Fruit fly (Drosophila melanogaster): ENCODE results near the gene DEF8.

DEF8 gene

DNA sequence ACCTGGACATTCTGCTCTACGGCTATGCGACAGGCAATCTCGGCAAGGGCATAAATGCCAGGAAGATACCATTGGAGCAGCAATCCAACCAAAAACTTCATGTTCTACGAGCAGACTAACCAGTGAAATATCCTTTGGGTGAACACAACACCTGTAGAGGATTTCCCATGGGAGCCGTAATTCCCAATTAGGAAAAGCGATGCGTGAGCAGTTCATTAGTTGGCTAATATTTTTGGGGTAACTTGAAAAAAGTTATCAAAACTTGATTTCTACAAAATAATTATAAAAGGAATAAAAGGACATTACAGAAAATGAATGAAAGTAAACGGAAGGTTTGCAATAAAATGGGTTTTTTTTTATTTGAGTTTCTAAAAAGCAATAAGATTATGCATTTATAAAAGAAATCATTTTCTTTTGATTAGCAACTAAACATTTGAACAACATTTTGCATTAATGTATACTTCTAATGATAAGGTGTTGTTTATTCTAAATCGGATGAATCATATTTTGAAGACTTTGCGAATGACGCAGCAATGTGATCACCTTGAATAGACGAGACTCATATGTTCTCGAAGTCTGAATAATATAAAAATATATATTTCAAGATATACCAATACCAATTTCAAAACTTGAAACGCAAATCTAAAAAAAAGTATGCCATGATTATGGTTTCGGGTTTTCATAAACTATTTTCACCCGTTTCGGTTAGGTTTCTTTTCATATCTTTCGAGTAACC lies 4.5 kb upstream of the DEF8 start, which contains the start of the genes Ir68b and CG34241:
Gene Ir68b (minus strand): TSS at position 101 of the 736 bp plus-strand sequence.
Gene CG34241 (plus strand): TSS at position 686 of the 736 bp plus-strand sequence.
- TF ChIP-seq CG8478 (optimal IDR thresholded peaks at IDR 0.05), result no peak
- TF ChIP-seq CTCF (optimal IDR thresholded peaks at IDR 0.05), result no peak

DNA sequence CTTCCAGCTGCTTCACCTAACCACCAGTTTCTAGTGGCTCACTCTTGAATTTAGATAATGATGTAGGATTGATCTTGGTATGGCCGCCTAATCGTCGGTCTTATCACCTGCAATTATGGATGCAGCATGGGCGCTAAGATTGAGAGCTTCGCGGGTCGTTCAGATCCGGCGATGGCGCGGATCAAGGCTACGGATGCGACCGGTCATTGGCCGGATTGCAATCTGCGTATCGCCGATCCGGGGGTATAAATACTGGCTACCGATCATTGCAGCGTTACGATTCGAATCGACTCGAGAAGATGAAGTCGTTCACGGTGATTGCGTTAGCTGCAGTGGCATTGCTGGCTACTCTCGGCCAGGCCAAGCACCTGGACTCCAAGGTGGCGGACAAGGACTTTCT lies 2.8 kb upstream of the DEF8 start, which contains the start of gene Lsp2:
Gene Lsp2 (plus strand): TSS at position 283 of the 400 bp plus-strand sequence.
- no peak for TF ChIP-seq CTCF (optimal IDR thresholded peaks at IDR 0.05)
- TF ChIP-seq CG8478 (optimal IDR thresholded peaks at IDR 0.05), result no peak

DNA sequence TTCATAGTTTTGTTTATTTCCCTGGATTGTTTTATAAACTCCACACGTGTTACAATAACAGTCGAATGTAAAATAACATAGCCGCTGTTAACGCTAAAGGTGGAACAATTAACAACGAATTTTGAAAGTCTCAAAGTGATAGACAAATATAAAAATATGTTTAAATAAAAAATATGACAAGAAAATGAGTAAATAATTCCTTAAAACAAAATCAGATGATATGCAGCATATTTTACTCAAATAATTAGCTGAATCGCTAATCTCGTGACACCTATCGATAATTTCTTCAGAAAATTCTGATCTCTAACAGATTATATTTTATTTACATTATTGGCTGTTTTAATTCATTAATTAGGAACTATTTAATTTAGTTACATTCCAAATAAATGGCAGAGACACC lies 4.7 kb downstream of the DEF8 start, which contains the start of the genes CG5645 and Atg12:
Gene CG5645 (minus strand): TSS at position 77 of the 400 bp plus-strand sequence.
Gene Atg12 (plus strand): TSS at position 338 of the 400 bp plus-strand sequence.
- TF ChIP-seq CG8478 (optimal IDR thresholded peaks at IDR 0.05) (no peak), CTCF (optimal IDR thresholded peaks at IDR 0.05) (no peak)

DNA sequence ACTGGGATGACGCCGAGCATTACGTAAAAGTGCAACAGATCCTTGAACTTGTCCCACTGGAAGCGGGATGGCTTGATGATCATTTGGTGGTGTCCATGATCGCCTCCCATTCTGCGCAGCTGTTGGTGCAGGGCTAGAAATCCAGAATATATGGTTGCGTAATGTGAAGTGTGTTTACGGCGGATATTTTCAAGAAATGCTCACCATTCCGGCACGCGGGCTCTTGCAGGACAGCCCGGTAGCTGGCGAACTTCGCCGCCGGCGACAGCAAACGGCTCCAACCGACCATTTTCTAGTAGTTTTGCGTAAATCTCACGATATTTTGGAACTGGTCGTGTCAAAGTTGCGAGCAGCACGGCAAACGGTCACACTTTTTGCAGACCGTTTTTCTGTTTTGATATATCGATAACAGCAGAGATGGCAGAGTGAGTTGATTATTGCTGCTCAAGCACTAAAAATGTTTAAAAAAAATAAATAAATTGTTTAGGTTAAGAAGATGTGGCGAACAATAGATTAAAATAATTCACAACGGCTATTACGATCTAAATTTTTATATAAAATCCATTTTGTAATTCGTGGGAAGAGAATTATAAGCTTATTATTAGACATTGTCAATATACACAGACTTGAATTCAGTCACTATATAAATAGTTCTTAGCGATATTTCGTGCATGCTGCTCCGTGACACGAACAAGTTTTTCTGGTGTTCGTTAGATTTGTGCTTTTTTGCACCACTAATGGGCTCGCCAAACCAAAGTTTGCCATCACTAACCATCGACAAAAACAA lies 6.4 kb downstream of the DEF8 start, which contains the start of the genes ND-SGDH and RhoGAP68F:
Gene ND-SGDH (minus strand): TSS at position 472 of the 787 bp plus-strand sequence.
Gene RhoGAP68F (plus strand): TSS at position 756 of the 787 bp plus-strand sequence.
- no peak for TF ChIP-seq CTCF (optimal IDR thresholded peaks at IDR 0.05)
- no peak for TF ChIP-seq CG8478 (optimal IDR thresholded peaks at IDR 0.05)

DNA sequence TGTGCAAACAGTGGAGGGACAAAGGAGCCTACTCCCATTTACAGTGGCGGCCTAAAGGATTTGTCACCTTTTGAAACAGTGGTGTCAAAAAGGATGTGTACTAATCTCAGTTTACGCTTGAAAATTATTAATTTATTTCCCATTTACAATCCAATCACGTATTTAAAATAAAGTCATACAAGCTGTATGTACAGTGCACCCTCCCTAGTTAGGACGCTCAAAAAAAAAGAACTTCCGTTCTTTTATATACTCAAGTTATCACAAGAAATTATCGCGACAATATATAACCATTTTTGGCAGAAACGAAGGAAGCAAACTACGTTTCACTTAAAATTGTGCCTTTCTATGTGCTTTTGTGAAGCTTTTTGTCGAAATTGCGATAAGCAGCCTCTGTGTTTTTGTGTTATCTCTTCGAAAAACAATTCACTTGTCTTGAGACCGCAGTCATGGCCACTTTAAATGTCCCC lies 7.3 kb downstream of the DEF8 start:
- TF ChIP-seq CG8478 (optimal IDR thresholded peaks at IDR 0.05) (no peak), CTCF (optimal IDR thresholded peaks at IDR 0.05) (no peak)

DNA sequence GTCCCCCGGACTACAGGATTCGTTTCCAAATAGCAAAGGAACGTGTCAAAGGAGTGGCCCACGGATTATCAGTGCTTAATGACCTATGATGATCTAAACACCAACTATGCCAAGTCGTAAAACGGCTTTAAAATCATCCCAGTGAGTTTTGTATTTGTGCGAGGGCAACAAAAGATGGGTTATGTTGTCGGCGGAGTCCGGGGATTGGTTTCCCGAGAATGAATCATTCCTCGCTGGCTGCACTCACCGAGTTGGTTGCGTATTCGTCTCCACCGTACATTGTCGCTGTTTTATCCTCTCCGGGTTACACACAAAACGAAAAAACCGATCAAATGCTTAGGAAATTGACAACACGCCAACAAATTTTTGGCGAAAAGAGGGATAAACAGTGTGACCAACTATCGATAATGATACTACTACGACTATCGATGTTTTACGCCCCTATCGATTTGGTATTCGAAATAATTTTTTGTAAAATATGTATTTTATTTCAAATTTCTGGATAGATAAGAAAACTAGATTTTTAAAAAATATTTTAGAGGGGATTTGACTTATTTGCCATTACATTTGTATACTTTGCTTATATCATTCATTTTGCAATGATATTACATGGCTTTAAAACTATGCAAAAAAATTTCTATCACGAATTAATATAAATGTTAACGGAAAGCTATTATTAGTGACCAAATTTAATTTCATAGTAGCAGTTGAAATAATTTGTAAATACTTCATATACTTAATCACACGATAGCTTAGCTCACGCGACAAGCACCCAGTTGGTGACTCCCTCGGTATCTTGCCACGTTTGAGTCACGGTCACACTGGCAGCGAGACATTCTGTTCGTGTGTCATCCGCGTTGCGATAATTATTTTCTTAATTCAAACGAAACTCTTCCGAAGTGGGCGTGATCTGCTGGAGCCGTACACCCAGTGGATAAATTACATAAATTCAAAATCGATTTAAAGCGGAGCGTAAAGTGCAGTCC lies 14.1 kb downstream of the DEF8 start, which contains the start of the genes eIF3l and Nrx-IV:
Gene eIF3l (minus strand): TSS at position 389 of the 986 bp plus-strand sequence.
Gene Nrx-IV (plus strand): TSS at position 811 of the 986 bp plus-strand sequence.
- TF ChIP-seq CTCF (optimal IDR thresholded peaks at IDR 0.05) (no peak), CG8478 (optimal IDR thresholded peaks at IDR 0.05) (no peak)

DNA sequence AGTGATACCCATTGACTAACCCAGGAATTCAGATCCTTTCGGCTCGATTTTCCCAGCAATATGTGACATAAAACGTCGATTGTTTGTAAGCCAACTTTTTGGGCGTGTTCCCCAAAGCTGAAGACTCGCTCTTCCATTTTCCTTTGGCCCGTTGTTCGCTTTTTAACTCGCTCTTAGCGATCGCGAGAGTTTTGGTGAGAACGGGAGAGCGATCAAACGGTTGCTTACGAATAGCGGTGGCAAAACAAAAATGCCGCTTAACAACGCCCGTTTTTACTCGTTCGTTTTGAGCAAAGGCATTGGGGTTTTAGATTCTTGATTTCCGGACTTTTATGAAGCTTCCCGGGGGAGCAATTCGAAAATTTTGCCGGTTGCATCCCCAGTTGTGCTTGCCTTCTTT lies 15.0 kb downstream of the DEF8 start:
- TF ChIP-seq CG8478 (optimal IDR thresholded peaks at IDR 0.05), result no peak
- TF ChIP-seq CTCF (optimal IDR thresholded peaks at IDR 0.05), result no peak

DNA sequence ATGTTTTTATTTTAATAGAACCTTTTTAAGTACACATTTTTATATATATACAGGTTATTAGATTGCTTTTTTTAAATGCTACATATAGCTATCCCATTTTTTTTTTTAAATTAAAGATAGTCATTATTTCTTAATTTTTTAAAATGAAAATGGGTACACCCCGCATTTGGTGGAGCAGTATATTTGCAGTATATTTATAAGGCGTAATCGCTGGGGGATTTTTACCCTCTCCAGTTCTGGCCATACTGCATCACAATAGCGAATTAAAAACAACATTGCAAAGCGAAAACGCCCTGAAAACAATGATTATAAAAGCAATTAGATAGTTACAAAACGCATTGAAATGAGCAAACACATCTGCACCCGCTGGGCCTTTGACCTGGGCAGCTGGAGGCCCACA lies 17.1 kb downstream of the DEF8 start, which contains the start of gene CG32099:
Gene CG32099 (plus strand): TSS at position 250 of the 400 bp plus-strand sequence.
- TF ChIP-seq CTCF (optimal IDR thresholded peaks at IDR 0.05), result no peak
- TF ChIP-seq CG8478 (optimal IDR thresholded peaks at IDR 0.05), result no peak

DNA sequence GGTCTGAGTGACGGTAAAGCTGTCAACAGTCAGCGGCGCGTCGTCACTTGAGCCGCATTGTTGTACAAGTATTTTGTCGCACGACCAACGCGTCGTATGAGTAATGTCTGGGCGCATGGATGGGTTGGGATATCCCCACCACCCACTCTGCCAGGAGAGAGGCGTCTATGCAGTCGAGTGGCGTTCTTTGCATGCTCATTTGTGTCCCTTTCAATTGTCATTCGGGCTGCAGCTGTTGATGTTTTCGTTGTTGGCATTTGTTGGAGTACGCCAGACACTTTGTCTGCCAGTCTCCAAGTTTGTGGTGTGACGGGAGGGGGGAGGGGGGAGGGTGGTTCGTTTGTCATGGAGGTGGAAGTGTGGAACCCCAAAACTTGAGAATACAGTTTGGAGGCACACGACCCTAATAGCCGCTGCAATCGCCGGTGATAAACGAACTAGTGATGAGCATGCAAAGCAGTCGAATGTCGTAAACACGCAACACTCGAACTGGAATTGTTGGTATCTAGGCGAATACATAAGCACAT lies 30.3 kb downstream of the DEF8 start:
- TF ChIP-seq CG8478 (optimal IDR thresholded peaks at IDR 0.05) (no peak), CTCF (optimal IDR thresholded peaks at IDR 0.05) (no peak)

DNA sequence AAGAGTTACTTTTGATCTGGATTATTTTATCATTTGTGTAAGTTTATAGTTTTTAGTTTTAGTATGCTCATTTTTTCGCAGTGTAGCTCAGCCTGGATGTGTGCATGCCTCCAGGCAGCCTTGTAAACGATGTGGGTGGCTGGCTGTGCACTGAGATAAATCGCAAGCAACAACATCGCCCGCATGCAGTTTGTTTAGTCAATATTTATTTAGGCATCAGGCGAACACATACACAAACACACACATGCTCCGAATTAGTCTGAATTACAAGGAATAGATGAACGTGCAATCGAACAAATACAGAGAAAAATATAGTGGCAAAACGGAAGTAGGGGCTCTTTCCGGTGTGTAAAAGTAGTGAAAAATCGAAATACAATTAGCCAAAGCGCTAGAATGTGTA lies 31.1 kb downstream of the DEF8 start:
- TF ChIP-seq CTCF (optimal IDR thresholded peaks at IDR 0.05) (no peak), CG8478 (optimal IDR thresholded peaks at IDR 0.05) (no peak)

DNA sequence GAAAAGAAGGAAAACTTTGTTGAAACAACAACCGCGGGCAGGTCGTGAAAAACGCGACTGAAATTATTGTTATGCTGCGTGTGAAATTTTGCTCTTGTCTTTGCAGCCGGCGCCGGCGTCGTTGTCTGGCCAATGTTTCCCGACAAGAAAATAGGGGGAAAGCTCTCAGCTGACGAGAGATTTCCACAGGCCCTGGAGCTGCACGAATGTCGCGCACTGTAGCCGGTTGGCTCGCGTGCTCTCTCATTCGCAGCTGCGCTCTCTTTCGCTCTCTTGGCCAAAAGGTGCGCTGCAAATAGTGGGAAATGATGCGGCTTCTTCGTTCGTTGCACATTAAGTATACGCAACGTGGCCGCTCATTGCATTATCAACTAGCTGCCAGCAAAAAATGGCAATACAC lies 31.7 kb downstream of the DEF8 start, which contains the start of gene CG9760:
Gene CG9760 (minus strand): TSS at position 43 of the 400 bp plus-strand sequence.
- TF ChIP-seq CG8478 (optimal IDR thresholded peaks at IDR 0.05), result no peak
- no peak for TF ChIP-seq CTCF (optimal IDR thresholded peaks at IDR 0.05)

DNA sequence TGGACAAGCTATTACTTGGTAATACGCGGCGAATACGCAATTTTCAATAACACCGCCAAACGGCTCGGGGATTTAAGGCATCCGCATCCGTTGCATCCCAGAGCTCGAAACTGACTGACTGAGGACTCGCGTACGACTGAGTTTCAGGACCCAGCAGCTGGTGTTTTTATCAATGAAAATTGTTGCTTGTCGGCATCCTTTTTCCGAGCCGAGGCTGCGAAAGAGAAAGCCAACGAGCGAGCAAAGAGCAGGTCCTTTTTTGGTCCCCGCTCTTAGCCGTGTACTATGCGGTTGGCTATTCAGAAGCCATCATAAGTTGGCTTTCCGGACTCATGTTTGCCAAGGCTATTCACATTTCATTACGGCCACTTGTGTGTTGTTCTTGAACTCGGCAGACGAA lies 43.4 kb downstream of the DEF8 start, which contains the start of gene Rh7:
Gene Rh7 (minus strand): TSS at position 101 of the 400 bp plus-strand sequence.
- TF ChIP-seq CTCF (optimal IDR thresholded peaks at IDR 0.05) (no peak), CG8478 (optimal IDR thresholded peaks at IDR 0.05) (no peak)

DNA sequence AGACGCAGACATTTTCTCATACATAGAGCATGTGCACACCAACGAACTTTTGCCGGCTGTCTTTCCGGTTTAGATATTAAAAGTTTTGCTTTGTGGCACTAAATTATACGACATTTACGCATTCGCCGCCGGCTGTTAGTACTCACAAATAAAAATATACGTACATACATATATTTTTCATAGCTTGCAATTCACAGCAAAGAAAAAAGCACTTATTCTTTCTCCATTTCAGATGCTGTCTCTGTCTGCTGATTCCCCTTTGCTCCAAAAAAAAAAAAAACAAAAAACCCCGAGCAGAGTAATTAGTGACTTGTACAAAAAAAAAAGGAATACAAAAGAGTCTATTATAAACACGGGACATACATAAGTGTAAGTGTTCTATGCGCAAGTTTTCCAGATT lies 45.4 kb downstream of the DEF8 start, which contains the start of gene CAH2:
Gene CAH2 (plus strand): TSS at position 301 of the 400 bp plus-strand sequence.
- TF ChIP-seq CG8478 (optimal IDR thresholded peaks at IDR 0.05) (no peak), CTCF (optimal IDR thresholded peaks at IDR 0.05) (no peak)

Data from S2 (cell line).